Fruit fly (Drosophila melanogaster) whole organism, embryonic: ENCODE results near the gene Ublcp1.

ENCODE experiments used
- C15 ChIP-seq: fragments of 200-800 bp; sonication (Bioruptor generic); IDR thresholded peaks from 3 replicates; pipeline ENCODE4 v1.3.6; 2022; ENCODE audit warnings: missing biosample characterization, missing genetic modification characterization
- CG10366 ChIP-seq: fragments of 200-800 bp; sonication (Bioruptor generic); IDR thresholded peaks from 2 replicates; pipeline ENCODE4 v1.3.6; 2022; ENCODE audit warnings: missing biosample characterization, missing genetic modification characterization
- CG11456 ChIP-seq: fragments of 200-800 bp; sonication (Bioruptor generic); IDR thresholded peaks from 3 replicates; pipeline ENCODE4 v1.3.6; 2022; ENCODE audit warnings: missing biosample characterization, missing genetic modification characterization
- CG12071 ChIP-seq: fragments of 200-800 bp; sonication (Bioruptor generic); optimal IDR thresholded peaks from 3 replicates; lab custom pipeline; 2018; ENCODE audit warnings: missing biosample characterization, mild to moderate bottlenecking, missing genetic modification characterization
- CG12769 ChIP-seq: fragments of 200-800 bp; sonication (Bioruptor generic); optimal IDR thresholded peaks from 2 replicates; lab custom pipeline; 2019; ENCODE audit warnings: missing biosample characterization, mild to moderate bottlenecking, missing genetic modification characterization, moderate library complexity
- CG13296 ChIP-seq: fragments of 200-800 bp; sonication (Bioruptor generic); optimal IDR thresholded peaks from 3 replicates; lab custom pipeline; 2018; ENCODE audit warnings: missing biosample characterization, mild to moderate bottlenecking, missing genetic modification characterization
- CG13424 ChIP-seq: fragments of 200-800 bp; sonication (Bioruptor generic); optimal IDR thresholded peaks from 2 replicates; lab custom pipeline; 2019; ENCODE audit warnings: missing biosample characterization, mild to moderate bottlenecking, missing genetic modification characterization, moderate library complexity
- CG13894 ChIP-seq: fragments of 200-800 bp; sonication (Bioruptor generic); optimal IDR thresholded peaks from 3 replicates; lab custom pipeline; 2018; ENCODE audit warnings: missing biosample characterization, mild to moderate bottlenecking, missing genetic modification characterization, moderate library complexity
- CG14667 ChIP-seq: fragments of 200-800 bp; sonication (Bioruptor generic); IDR thresholded peaks from 2 replicates; pipeline ENCODE4 v1.3.6; 2022; ENCODE audit warnings: missing biosample characterization, missing genetic modification characterization
- CG15011 ChIP-seq: fragments of 200-800 bp; sonication (Bioruptor generic); optimal IDR thresholded peaks from 3 replicates; lab custom pipeline; 2018; ENCODE audit warnings: missing biosample characterization, mild to moderate bottlenecking, missing genetic modification characterization
- CG15601 ChIP-seq: fragments of 200-800 bp; sonication (Bioruptor generic); optimal IDR thresholded peaks from 3 replicates; lab custom pipeline; 2019; ENCODE audit warnings: missing biosample characterization, mild to moderate bottlenecking, missing genetic modification characterization, moderate library complexity
- CG1647 ChIP-seq: fragments of 200-800 bp; sonication (Bioruptor generic); optimal IDR thresholded peaks from 3 replicates; lab custom pipeline; 2016; ENCODE audit warnings: missing biosample characterization, missing genetic modification characterization
- CG16779 ChIP-seq: fragments of 200-800 bp; sonication (Bioruptor generic); IDR thresholded peaks from 2 replicates; pipeline ENCODE4 v1.3.6; 2022; ENCODE audit warnings: missing biosample characterization, missing genetic modification characterization
- CG16813 ChIP-seq: fragments of 200-800 bp; sonication (Bioruptor generic); IDR thresholded peaks from 3 replicates; pipeline ENCODE4 v1.3.6; 2022; ENCODE audit warnings: missing biosample characterization, missing genetic modification characterization; ENCODE audit not compliant: partially characterized antibody
- CG16815 ChIP-seq: fragments of 200-800 bp; sonication (Bioruptor generic); optimal IDR thresholded peaks from 3 replicates; lab custom pipeline; 2017; ENCODE audit warnings: missing biosample characterization, mild to moderate bottlenecking, missing genetic modification characterization
- CG1832 ChIP-seq: fragments of 200-800 bp; sonication (Bioruptor generic); optimal IDR thresholded peaks from 2 replicates; lab custom pipeline; 2017; ENCODE audit warnings: missing biosample characterization, mild to moderate bottlenecking, missing genetic modification characterization, inconsistent platforms
- CG2120 ChIP-seq: fragments of 200-800 bp; sonication (Bioruptor generic); optimal IDR thresholded peaks from 3 replicates; lab custom pipeline; 2016; ENCODE audit warnings: missing biosample characterization, missing genetic modification characterization
- CG32532 ChIP-seq: fragments of 200-800 bp; sonication (Bioruptor generic); IDR thresholded peaks from 2 replicates; pipeline ENCODE4 v1.3.6; 2022; ENCODE audit warnings: missing biosample characterization, missing genetic modification characterization
- CG32772 ChIP-seq: fragments of 200-800 bp; sonication (Bioruptor generic); IDR thresholded peaks from 2 replicates; pipeline ENCODE4 v1.3.6; 2022; ENCODE audit warnings: missing biosample characterization, missing genetic modification characterization
- CG3847 ChIP-seq: fragments of 200-800 bp; sonication (Bioruptor generic); IDR thresholded peaks from 2 replicates; pipeline ENCODE4 v1.3.6; 2022; ENCODE audit warnings: missing biosample characterization, missing genetic modification characterization
- CG3995 ChIP-seq: fragments of 200-800 bp; sonication (Bioruptor generic); optimal IDR thresholded peaks from 3 replicates; lab custom pipeline; 2016; ENCODE audit warnings: missing biosample characterization, missing genetic modification characterization
- CG4328 ChIP-seq: fragments of 200-800 bp; sonication (Bioruptor generic); optimal IDR thresholded peaks from 3 replicates; lab custom pipeline; 2017; ENCODE audit warnings: missing biosample characterization, missing genetic modification reagents, missing genetic modification characterization
- CG6272 ChIP-seq: fragments of 200-800 bp; sonication (Bioruptor generic); IDR thresholded peaks from 2 replicates; pipeline ENCODE4 v1.3.6; 2022; ENCODE audit warnings: missing biosample characterization, missing genetic modification characterization
- CG6765 ChIP-seq: fragments of 200-800 bp; sonication (Bioruptor generic); optimal IDR thresholded peaks from 3 replicates; lab custom pipeline; 2017; ENCODE audit warnings: missing biosample characterization, mild to moderate bottlenecking, missing genetic modification characterization
- E2f1 ChIP-seq: fragments of 200-800 bp; sonication (Bioruptor generic); IDR thresholded peaks from 2 replicates; pipeline ENCODE4 v1.3.6; 2022; ENCODE audit warnings: missing biosample characterization, missing genetic modification characterization
- Fer1 ChIP-seq: fragments of 200-800 bp; sonication (Bioruptor generic); optimal IDR thresholded peaks from 2 replicates; lab custom pipeline; 2017; ENCODE audit warnings: missing biosample characterization, mild to moderate bottlenecking, missing genetic modification characterization
- Gsc ChIP-seq: fragments of 200-800 bp; sonication (Bioruptor generic); IDR thresholded peaks from 2 replicates; pipeline ENCODE4 v1.3.6; 2022; ENCODE audit warnings: missing biosample characterization, missing genetic modification characterization
- H15 ChIP-seq: fragments of 200-800 bp; sonication (Bioruptor generic); IDR thresholded peaks from 3 replicates; pipeline ENCODE4 v1.3.6; 2022; ENCODE audit warnings: missing biosample characterization, missing genetic modification characterization
- HmgZ ChIP-seq: fragments of 200-800 bp; sonication (Bioruptor generic); optimal IDR thresholded peaks from 2 replicates; lab custom pipeline; 2018; ENCODE audit warnings: missing biosample characterization, mild to moderate bottlenecking, missing genetic modification characterization
- Hr51 ChIP-seq, 2 experiments: fragments of 200-800 bp; sonication (Bioruptor generic); optimal IDR thresholded peaks; 2 replicates in 1 of 2; 3 replicates in 1 of 2; lab custom pipeline; 2016 to 2018; ENCODE audit warnings: missing biosample characterization in 2 of 2, missing genetic modification characterization in 2 of 2, mild to moderate bottlenecking in 1 of 2, moderate library complexity in 1 of 2
- Hsf ChIP-seq: fragments of 200-800 bp; sonication (Bioruptor generic); optimal IDR thresholded peaks from 3 replicates; lab custom pipeline; 2016; ENCODE audit warnings: missing biosample characterization, missing genetic modification characterization
- Meics ChIP-seq: fragments of 200-800 bp; sonication (Bioruptor generic); optimal IDR thresholded peaks from 2 replicates; lab custom pipeline; 2017; ENCODE audit warnings: missing biosample characterization, mild to moderate bottlenecking, missing genetic modification characterization
- Nf-YC ChIP-seq: fragments of 200-800 bp; optimal IDR thresholded peaks from 3 replicates; lab custom pipeline; 2019; ENCODE audit warnings: missing biosample characterization, mild to moderate bottlenecking, missing genetic modification characterization, moderate library complexity
- NfI ChIP-seq: fragments of 200-800 bp; sonication (Bioruptor generic); optimal IDR thresholded peaks from 3 replicates; lab custom pipeline; 2018; ENCODE audit warnings: missing biosample characterization, mild to moderate bottlenecking, missing genetic modification characterization, moderate library complexity
- Optix ChIP-seq: fragments of 200-800 bp; sonication (Bioruptor generic); IDR thresholded peaks from 3 replicates; pipeline ENCODE4 v1.3.6; 2022; ENCODE audit warnings: missing biosample characterization, missing genetic modification characterization
- Rfx ChIP-seq: fragments of 200-800 bp; sonication (Bioruptor generic); IDR thresholded peaks from 2 replicates; pipeline ENCODE4 v1.3.6; 2022; ENCODE audit warnings: missing biosample characterization, missing genetic modification characterization
- caup ChIP-seq: fragments of 200-800 bp; sonication (Bioruptor generic); optimal IDR thresholded peaks from 3 replicates; lab custom pipeline; 2017; ENCODE audit warnings: missing biosample characterization, mild to moderate bottlenecking, missing genetic modification characterization, moderate library complexity; ENCODE audit not compliant: severe bottlenecking
- chinmo ChIP-seq: fragments of 200-800 bp; sonication (Bioruptor generic); IDR thresholded peaks from 4 replicates; pipeline ENCODE4 v1.3.6; 2022; ENCODE audit warnings: missing biosample characterization, missing genetic modification characterization; ENCODE audit not compliant: partially characterized antibody
- crc ChIP-seq: fragments of 200-800 bp; sonication (Bioruptor generic); optimal IDR thresholded peaks from 2 replicates; lab custom pipeline; 2016; ENCODE audit warnings: missing biosample characterization, missing genetic modification characterization
- croc ChIP-seq: fragments of 200-800 bp; sonication (Bioruptor generic); conservative IDR thresholded peaks from 3 replicates; pipeline ENCODE4 v1.3.6; 2022; ENCODE audit warnings: missing biosample characterization, missing genetic modification characterization
- inv ChIP-seq: fragments of 200-800 bp; sonication (Bioruptor generic); IDR thresholded peaks from 2 replicates; pipeline ENCODE4 v1.3.6; 2022; ENCODE audit warnings: missing biosample characterization, missing genetic modification characterization; ENCODE audit not compliant: partially characterized antibody
- ken ChIP-seq: fragments of 200-800 bp; sonication (Bioruptor generic); IDR thresholded peaks from 3 replicates; pipeline ENCODE4 v1.3.6; 2022; ENCODE audit warnings: missing biosample characterization, missing genetic modification characterization
- otp ChIP-seq: fragments of 200-800 bp; sonication (Bioruptor generic); IDR thresholded peaks from 3 replicates; pipeline ENCODE4, ENCODE4 v1.3.6; 2022; ENCODE audit warnings: missing biosample characterization, missing genetic modification characterization
- pnt ChIP-seq: fragments of 200-800 bp; sonication (Bioruptor generic); optimal IDR thresholded peaks from 3 replicates; lab custom pipeline; 2016; ENCODE audit warnings: missing biosample characterization, missing genetic modification characterization
- ranshi ChIP-seq: fragments of 200-800 bp; sonication (Bioruptor generic); IDR thresholded peaks from 2 replicates; pipeline ENCODE4 v1.3.6; 2022; ENCODE audit warnings: missing biosample characterization, missing genetic modification characterization
- sens-2 ChIP-seq: fragments of 200-800 bp; sonication (Bioruptor generic); IDR thresholded peaks from 2 replicates; pipeline ENCODE4 v1.3.6; 2022; ENCODE audit warnings: missing biosample characterization, missing genetic modification characterization
- ssp ChIP-seq: fragments of 200-800 bp; sonication (Bioruptor generic); IDR thresholded peaks from 2 replicates; pipeline ENCODE4 v1.3.6; 2022; ENCODE audit warnings: missing biosample characterization, missing genetic modification characterization
- trh ChIP-seq: fragments of 200-800 bp; sonication (Bioruptor generic); optimal IDR thresholded peaks from 2 replicates; lab custom pipeline; 2016; ENCODE audit warnings: missing biosample characterization, missing genetic modification characterization
- unpg ChIP-seq: fragments of 200-800 bp; sonication (Bioruptor generic); optimal IDR thresholded peaks from 3 replicates; lab custom pipeline; 2018; ENCODE audit warnings: missing biosample characterization, mild to moderate bottlenecking, missing genetic modification characterization, moderate library complexity
- zfh1 ChIP-seq: fragments of 200-800 bp; sonication (Bioruptor generic); IDR thresholded peaks from 3 replicates; pipeline ENCODE4 v1.3.6; 2022; ENCODE audit warnings: missing biosample characterization, missing genetic modification characterization

Gene Ublcp1

DNA sequence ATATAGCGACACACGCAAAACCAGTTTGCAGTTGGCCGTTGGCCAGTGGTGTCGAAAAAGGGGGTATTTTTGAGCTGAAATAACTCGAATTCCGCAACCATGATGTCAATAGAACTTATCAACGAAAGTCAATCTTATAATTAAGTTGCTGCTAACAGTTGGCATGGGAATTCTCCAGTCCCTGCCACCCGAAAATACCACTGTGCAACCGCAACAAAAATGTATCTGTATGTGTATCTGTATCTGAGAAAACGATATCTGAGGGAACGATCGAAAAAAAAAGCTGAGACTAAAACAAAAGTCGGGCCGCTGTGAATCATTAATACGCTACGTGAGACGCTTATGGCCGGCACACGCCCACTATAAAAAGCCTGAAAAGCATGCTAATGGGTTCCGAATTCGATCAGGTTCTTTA, 14.8 kb upstream of the Ublcp1 start (continued):
- TF ChIP-seq ssp (GFP tag; lab: Robert Waterston, UW) = 0 out of 2 replicates have a peak, but pooled peaks have one; percentile 12
- no peak for TF ChIP-seq HmgZ (tag; lab: Kevin White, UChicago)
- peak; percentile 8; the same call in 1 of the 3 replicates for TF ChIP-seq ken (GFP tag; lab: Robert Waterston, UW)
- TF ChIP-seq CG13424 (tag; lab: Kevin White, UChicago) = peak; percentile 27
- no peak for TF ChIP-seq CG4328
- no peak for TF ChIP-seq pnt (GFP tag; lab: Kevin White, UChicago)
- 0 out of 2 replicates have a peak, but pooled peaks have one; percentile 45 for TF ChIP-seq ranshi (GFP tag; lab: Robert Waterston, UW)
- TF ChIP-seq CG15601 (tag; lab: Kevin White, UChicago) = no peak
- TF ChIP-seq otp = peak; percentile 37; the same call in 1 of the 3 replicates
- TF ChIP-seq croc (GFP tag; lab: Robert Waterston, UW) = no peak
- peak; percentile 43 for TF ChIP-seq unpg (GFP tag; lab: Kevin White, UChicago)
- TF ChIP-seq Meics = peak; percentile 60
- peak; percentile 84 for TF ChIP-seq CG32532 (GFP tag; lab: Robert Waterston, UW)
- peak; percentile 61 for TF ChIP-seq CG10366 (GFP tag; lab: Robert Waterston, UW)
- TF ChIP-seq Hsf = peak; percentile 47
- TF ChIP-seq zfh1 (GFP tag; lab: Robert Waterston, UW) = peak; percentile 48; the same call in 1 of the 3 replicates
- TF ChIP-seq Fer1 (GFP tag; lab: Kevin White, UChicago) = no peak
- TF ChIP-seq CG16779 (GFP tag; lab: Robert Waterston, UW) = 0 out of 2 replicates have a peak, but pooled peaks have one; percentile 20
- TF ChIP-seq trh (GFP tag; lab: Kevin White, UChicago) = no peak
- TF ChIP-seq CG13894 = no peak
- no peak for TF ChIP-seq CG1647 (GFP tag; lab: Kevin White, UChicago)
- TF ChIP-seq Gsc (GFP tag; lab: Robert Waterston, UW) = no peak
- no peak for TF ChIP-seq CG15011 (GFP tag; lab: Kevin White, UChicago)
- no peak for TF ChIP-seq inv (GFP tag; lab: Robert Waterston, UW)
- peak; percentile 50 for TF ChIP-seq NfI (GFP tag; lab: Kevin White, UChicago)
- TF ChIP-seq E2f1 (GFP tag; lab: Robert Waterston, UW) = peak; percentile 40; the same call in 1 of the 2 replicates
- TF ChIP-seq CG12071 = peak; percentile 6
- TF ChIP-seq CG14667 = 0 out of 2 replicates have a peak, but pooled peaks have one; percentile 12
- peak; percentile 54; the same call in 1 of the 2 replicates for TF ChIP-seq CG32772
- 0 out of 3 replicates have a peak, but pooled peaks have one; percentile 26 for TF ChIP-seq H15 (GFP tag; lab: Robert Waterston, UW)
- peak; percentile 7 to 56 for TF ChIP-seq Hr51 (GFP tag; optimal IDR thresholded peaks at IDR 0.05; lab: Kevin White, UChicago)
- TF ChIP-seq CG13296 (GFP tag; lab: Kevin White, UChicago) = peak; percentile 4
- TF ChIP-seq CG12769 (tag; lab: Kevin White, UChicago) = peak; percentile 80
- 0 out of 3 replicates have a peak, but pooled peaks have one; percentile 29 for TF ChIP-seq Optix (GFP tag; lab: Robert Waterston, UW)
- peak; percentile 83 for TF ChIP-seq CG2120 (GFP tag; lab: Kevin White, UChicago)
- TF ChIP-seq CG1832 (GFP tag; lab: Kevin White, UChicago) = no peak
- TF ChIP-seq C15 = 0 out of 3 replicates have a peak, but pooled peaks have one; percentile 23
- TF ChIP-seq CG6765 (GFP tag; lab: Kevin White, UChicago) = no peak
- peak; percentile 51; the same call in 1 of the 4 replicates for TF ChIP-seq chinmo (GFP tag; lab: Robert Waterston, UW)
- peak; percentile 20 for TF ChIP-seq CG16815 (GFP tag; lab: Kevin White, UChicago)
- peak; percentile 40 for TF ChIP-seq caup (GFP tag; lab: Kevin White, UChicago)
- TF ChIP-seq CG6272 = no peak
- TF ChIP-seq Rfx = peak; percentile 81
- no peak for TF ChIP-seq sens-2 (GFP tag; lab: Robert Waterston, UW)
- no peak for TF ChIP-seq CG16813
- TF ChIP-seq CG3995 (GFP tag; lab: Kevin White, UChicago) = no peak
- TF ChIP-seq CG3847 (GFP tag; lab: Robert Waterston, UW) = peak; percentile 48
- TF ChIP-seq CG11456 (GFP tag; lab: Robert Waterston, UW) = peak; percentile 71; the same call in 2 of the 3 replicates
- TF ChIP-seq crc (GFP tag; lab: Kevin White, UChicago) = no peak
- TF ChIP-seq Nf-YC (tag; lab: Kevin White, UChicago) = no peak
